Fruit fly (Drosophila melanogaster) whole organism, embryonic: ENCODE measurements around the gene mol.

Experiments
- Abd-B ChIP-seq: fragments of 200-800 bp; sonication (Bioruptor generic); optimal IDR thresholded peaks from 2 replicates; lab custom pipeline; 2018; ENCODE audit warnings: missing biosample characterization, mild to moderate bottlenecking, missing genetic modification characterization, moderate library complexity
- Bgb ChIP-seq: fragments of 200-800 bp; sonication (Bioruptor generic); IDR thresholded peaks from 2 replicates; pipeline ENCODE4 v1.3.6; 2022; ENCODE audit warnings: missing biosample characterization, missing genetic modification characterization; ENCODE audit not compliant: partially characterized antibody
- CG10654 ChIP-seq: fragments of 200-800 bp; sonication (Bioruptor generic); optimal IDR thresholded peaks from 2 replicates; lab custom pipeline; 2016; ENCODE audit warnings: missing biosample characterization, missing genetic modification characterization
- CG13287 ChIP-seq: fragments of 200-800 bp; sonication (Bioruptor generic); IDR thresholded peaks from 2 replicates; pipeline ENCODE4 v1.3.6; 2022; ENCODE audit warnings: missing biosample characterization, missing genetic modification characterization; ENCODE audit not compliant: partially characterized antibody
- CG13894 ChIP-seq: fragments of 200-800 bp; sonication (Bioruptor generic); optimal IDR thresholded peaks from 3 replicates; lab custom pipeline; 2018; ENCODE audit warnings: missing biosample characterization, mild to moderate bottlenecking, missing genetic modification characterization, moderate library complexity
- CG15601 ChIP-seq: fragments of 200-800 bp; sonication (Bioruptor generic); optimal IDR thresholded peaks from 3 replicates; lab custom pipeline; 2019; ENCODE audit warnings: missing biosample characterization, mild to moderate bottlenecking, missing genetic modification characterization, moderate library complexity
- CG1603 ChIP-seq: fragments of 200-800 bp; sonication (Bioruptor generic); optimal IDR thresholded peaks from 2 replicates; lab custom pipeline; 2019; ENCODE audit warnings: missing biosample characterization, mild to moderate bottlenecking, missing genetic modification characterization, moderate library complexity
- CG16813 ChIP-seq: fragments of 200-800 bp; sonication (Bioruptor generic); IDR thresholded peaks from 3 replicates; pipeline ENCODE4 v1.3.6; 2022; ENCODE audit warnings: missing biosample characterization, missing genetic modification characterization; ENCODE audit not compliant: partially characterized antibody
- CG2120 ChIP-seq: fragments of 200-800 bp; sonication (Bioruptor generic); optimal IDR thresholded peaks from 3 replicates; lab custom pipeline; 2016; ENCODE audit warnings: missing biosample characterization, missing genetic modification characterization
- CG32532 ChIP-seq: fragments of 200-800 bp; sonication (Bioruptor generic); IDR thresholded peaks from 2 replicates; pipeline ENCODE4 v1.3.6; 2022; ENCODE audit warnings: missing biosample characterization, missing genetic modification characterization
- CG33557 ChIP-seq: fragments of 200-800 bp; sonication (Bioruptor generic); optimal IDR thresholded peaks from 2 replicates; lab custom pipeline; 2019; ENCODE audit warnings: missing biosample characterization, mild to moderate bottlenecking, missing genetic modification characterization, moderate library complexity
- CG6765 ChIP-seq: fragments of 200-800 bp; sonication (Bioruptor generic); optimal IDR thresholded peaks from 3 replicates; lab custom pipeline; 2017; ENCODE audit warnings: missing biosample characterization, mild to moderate bottlenecking, missing genetic modification characterization
- CG8290 ChIP-seq, 3 experiments: fragments of 200-800 bp; sonication (Bioruptor generic); optimal IDR thresholded peaks; 2 replicates each; lab custom pipeline; 2016 to 2019; ENCODE audit warnings: missing biosample characterization in 3 of 3, missing genetic modification characterization in 3 of 3, mild to moderate bottlenecking in 2 of 3, moderate library complexity in 1 of 3
- CG8359 ChIP-seq: fragments of 200-800 bp; sonication (Bioruptor generic); optimal IDR thresholded peaks from 2 replicates; lab custom pipeline; 2017; ENCODE audit warnings: missing biosample characterization, mild to moderate bottlenecking, missing genetic modification characterization, borderline replicate concordance
- CG9817 ChIP-seq: fragments of 200-800 bp; sonication (Bioruptor generic); optimal IDR thresholded peaks from 2 replicates; lab custom pipeline; 2018; ENCODE audit warnings: missing biosample characterization, mild to moderate bottlenecking, missing genetic modification characterization, moderate library complexity
- CTCF ChIP-seq: fragments of 200-800 bp; sonication (Bioruptor generic); optimal IDR thresholded peaks from 2 replicates; lab custom pipeline; 2017; ENCODE audit warnings: missing biosample characterization, mild to moderate bottlenecking, missing genetic modification characterization, moderate library complexity
- Chrac-16 ChIP-seq: fragments of 200-800 bp; sonication (Bioruptor generic); optimal IDR thresholded peaks from 3 replicates; lab custom pipeline; 2016; ENCODE audit warnings: missing biosample characterization, missing genetic modification characterization
- D19B ChIP-seq: fragments of 200-800 bp; sonication (Bioruptor generic); optimal IDR thresholded peaks from 2 replicates; lab custom pipeline; 2017; ENCODE audit warnings: missing biosample characterization, mild to moderate bottlenecking, missing genetic modification characterization
- Dad ChIP-seq: fragments of 200-800 bp; sonication (Bioruptor generic); optimal IDR thresholded peaks from 3 replicates; lab custom pipeline; 2016; ENCODE audit warnings: missing biosample characterization, missing genetic modification characterization
- Deaf1 ChIP-seq: fragments of 200-800 bp; optimal IDR thresholded peaks from 3 replicates; lab custom pipeline; 2019; ENCODE audit warnings: missing biosample characterization, mild to moderate bottlenecking, missing genetic modification characterization, moderate library complexity
- Dek ChIP-seq: fragments of 200-800 bp; sonication (Bioruptor generic); optimal IDR thresholded peaks from 3 replicates; lab custom pipeline; 2019; ENCODE audit warnings: missing biosample characterization, mild to moderate bottlenecking, missing genetic modification characterization, moderate library complexity
- Dref ChIP-seq: fragments of 200-800 bp; sonication (Bioruptor generic); IDR thresholded peaks from 2 replicates; pipeline ENCODE4 v1.3.6; 2022; ENCODE audit warnings: missing biosample characterization, missing genetic modification characterization
- Hmr ChIP-seq: fragments of 200-800 bp; sonication (Bioruptor generic); optimal IDR thresholded peaks from 3 replicates; lab custom pipeline; 2017; ENCODE audit warnings: mild to moderate bottlenecking, missing biosample characterization, missing genetic modification reagents, missing genetic modification characterization
- Hr51 ChIP-seq, 2 experiments: fragments of 200-800 bp; sonication (Bioruptor generic); optimal IDR thresholded peaks; 2 replicates in 1 of 2; 3 replicates in 1 of 2; lab custom pipeline; 2016 to 2018; ENCODE audit warnings: missing biosample characterization in 2 of 2, missing genetic modification characterization in 2 of 2, mild to moderate bottlenecking in 1 of 2, moderate library complexity in 1 of 2
- Jarid2 ChIP-seq: fragments of 200-800 bp; sonication (Bioruptor generic); optimal IDR thresholded peaks from 3 replicates; lab custom pipeline; 2017; ENCODE audit warnings: mild to moderate bottlenecking, missing biosample characterization, missing genetic modification reagents, missing genetic modification characterization
- MBD-R2 ChIP-seq: fragments of 200-800 bp; sonication (Bioruptor generic); IDR thresholded peaks from 2 replicates; pipeline ENCODE4 v1.3.6; 2022; ENCODE audit warnings: missing biosample characterization, missing genetic modification characterization
- MESR4 ChIP-seq: fragments of 200-800 bp; sonication (Bioruptor generic); optimal IDR thresholded peaks from 2 replicates; lab custom pipeline; 2018; ENCODE audit warnings: missing biosample characterization, mild to moderate bottlenecking, missing genetic modification characterization, moderate library complexity
- Nf-YC ChIP-seq: fragments of 200-800 bp; optimal IDR thresholded peaks from 3 replicates; lab custom pipeline; 2019; ENCODE audit warnings: missing biosample characterization, mild to moderate bottlenecking, missing genetic modification characterization, moderate library complexity
- Taf1 ChIP-seq: fragments of 200-800 bp; sonication (Bioruptor generic); IDR thresholded peaks from 2 replicates; pipeline ENCODE4 v1.3.6; 2022; ENCODE audit warnings: missing biosample characterization, missing genetic modification characterization
- abd-A ChIP-seq: fragments of 200-800 bp; sonication (Bioruptor generic); optimal IDR thresholded peaks from 3 replicates; lab custom pipeline; 2019; ENCODE audit warnings: missing biosample characterization, mild to moderate bottlenecking, missing genetic modification characterization, moderate library complexity
- amos ChIP-seq: fragments of 200-800 bp; sonication (Bioruptor generic); IDR thresholded peaks from 2 replicates; pipeline ENCODE4 v1.3.6; 2022; ENCODE audit warnings: missing biosample characterization, missing genetic modification characterization; ENCODE audit not compliant: partially characterized antibody
- chinmo ChIP-seq: fragments of 200-800 bp; sonication (Bioruptor generic); IDR thresholded peaks from 4 replicates; pipeline ENCODE4 v1.3.6; 2022; ENCODE audit warnings: missing biosample characterization, missing genetic modification characterization; ENCODE audit not compliant: partially characterized antibody
- chm ChIP-seq: fragments of 200-800 bp; sonication (Bioruptor generic); IDR thresholded peaks from 2 replicates; pipeline ENCODE4 v1.3.6; 2022; ENCODE audit warnings: missing biosample characterization, missing genetic modification characterization
- crol ChIP-seq: fragments of 200-800 bp; sonication (Bioruptor generic); IDR thresholded peaks from 2 replicates; pipeline ENCODE4 v1.3.6; 2022; ENCODE audit warnings: missing biosample characterization, missing genetic modification characterization
- crp ChIP-seq, 2 experiments: fragments of 200-800 bp; sonication (Bioruptor generic); optimal IDR thresholded peaks; 2 replicates in 1 of 2; 3 replicates in 1 of 2; lab custom pipeline; 2017; ENCODE audit warnings: missing biosample characterization in 2 of 2, missing genetic modification characterization in 2 of 2, mild to moderate bottlenecking in 1 of 2, moderate library complexity in 1 of 2
- knrl ChIP-seq: fragments of 200-800 bp; sonication (Bioruptor generic); IDR thresholded peaks from 3 replicates; pipeline ENCODE4 v1.3.6; 2022; ENCODE audit warnings: missing biosample characterization, missing genetic modification characterization; ENCODE audit not compliant: partially characterized antibody
- pita ChIP-seq: fragments of 200-800 bp; sonication (Bioruptor generic); optimal IDR thresholded peaks from 2 replicates; lab custom pipeline; 2017; ENCODE audit warnings: missing biosample characterization, mild to moderate bottlenecking, missing genetic modification characterization
- ranshi ChIP-seq: fragments of 200-800 bp; sonication (Bioruptor generic); IDR thresholded peaks from 2 replicates; pipeline ENCODE4 v1.3.6; 2022; ENCODE audit warnings: missing biosample characterization, missing genetic modification characterization
- row ChIP-seq: fragments of 200-800 bp; sonication (Bioruptor generic); IDR thresholded peaks from 3 replicates; pipeline ENCODE4 v1.3.6; 2022; ENCODE audit warnings: missing biosample characterization, missing genetic modification characterization
- sd ChIP-seq: fragments of 200-800 bp; sonication (Bioruptor generic); optimal IDR thresholded peaks from 3 replicates; lab custom pipeline; 2018; ENCODE audit warnings: missing biosample characterization, mild to moderate bottlenecking, missing genetic modification characterization, moderate library complexity
- sqz ChIP-seq: fragments of 200-800 bp; sonication (Bioruptor generic); optimal IDR thresholded peaks from 3 replicates; lab custom pipeline; 2018; ENCODE audit warnings: missing biosample characterization, mild to moderate bottlenecking, missing genetic modification characterization
- ssp ChIP-seq: fragments of 200-800 bp; sonication (Bioruptor generic); IDR thresholded peaks from 2 replicates; pipeline ENCODE4 v1.3.6; 2022; ENCODE audit warnings: missing biosample characterization, missing genetic modification characterization
- stwl ChIP-seq: fragments of 200-800 bp; sonication (Bioruptor generic); optimal IDR thresholded peaks from 3 replicates; lab custom pipeline; 2018; ENCODE audit warnings: missing biosample characterization, mild to moderate bottlenecking, missing genetic modification characterization, moderate library complexity
- unc-4 ChIP-seq: fragments of 200-800 bp; sonication (Bioruptor generic); IDR thresholded peaks from 2 replicates; pipeline ENCODE4 v1.3.6; 2022; ENCODE audit warnings: missing biosample characterization, missing genetic modification characterization; ENCODE audit not compliant: partially characterized antibody

Gene mol

dm6 chr2L:14992889-14993288, 4.5 kb downstream of the mol start:
- TF ChIP-seq sd (peak; percentile 24), MBD-R2 (GFP tag; lab: Robert Waterston, UW) (no peak), CG10654 (GFP tag; lab: Kevin White, UChicago) (no peak), CG2120 (GFP tag; lab: Kevin White, UChicago) (peak; percentile 29), CG8359 (GFP tag; lab: Kevin White, UChicago) (no peak), chinmo (GFP tag; lab: Robert Waterston, UW) (peak; percentile 78; the same call in 2 of the 4 replicates), Abd-B (GFP tag; lab: Kevin White, UChicago) (no peak), abd-A (tag; lab: Kevin White, UChicago) (peak; percentile 77), crol (no peak), D19B (GFP tag; lab: Kevin White, UChicago) (no peak), row (GFP tag; lab: Robert Waterston, UW) (no peak), ssp (GFP tag; lab: Robert Waterston, UW) (no peak), CG13894 (tag; lab: Kevin White, UChicago) (peak; percentile 57), Taf1 (GFP tag; lab: Robert Waterston, UW) (no peak)
- TF ChIP-seq, all 482 proteins: peak for 5

- TF ChIP-seq CG33557 (GFP tag; lab: Kevin White, UChicago) (no peak), CG16813 (peak; percentile 39; the same call in 2 of the 3 replicates), pita (GFP tag; lab: Kevin White, UChicago) (peak; percentile 25), amos (GFP tag; lab: Robert Waterston, UW) (peak; percentile 55), CG15601 (tag; lab: Kevin White, UChicago) (peak; percentile 54), Hr51 (GFP tag; optimal IDR thresholded peaks at IDR 0.05; lab: Kevin White, UChicago) (peak in 1 of 2 experiments; percentile 69), CTCF (GFP tag; lab: Kevin White, UChicago) (peak; percentile 66), Dek (tag; lab: Kevin White, UChicago) (no peak), stwl (tag; lab: Kevin White, UChicago) (peak; percentile 77), CG13287 (GFP tag; lab: Robert Waterston, UW) (peak; percentile 7; the same call in 1 of the 2 replicates), CG9817 (tag; lab: Kevin White, UChicago) (no peak), Bgb (GFP tag; lab: Robert Waterston, UW) (peak; percentile 55), sqz (GFP tag; lab: Kevin White, UChicago) (no peak), CG1603 (tag; lab: Kevin White, UChicago) (no peak)
Measured at dm6 chr2L:14972836-14973235, 24.5 kb downstream of the mol start.

dm6 chr2L:14972133-14972532, 25.2 kb downstream of the mol start, which contains the start of gene side-II:
Gene side-II (minus strand): TSS chr2L:14972300.
- TF ChIP-seq crol (peak; percentile 81), chm (GFP tag; lab: Robert Waterston, UW) (0 out of 2 replicates have a peak, but pooled peaks have one; percentile 28), crp (GFP tag; optimal IDR thresholded peaks at IDR 0.05; lab: Kevin White, UChicago) (no peak), knrl (GFP tag; lab: Robert Waterston, UW) (0 out of 3 replicates have a peak, but pooled peaks have one; percentile 19), Dad (GFP tag; lab: Kevin White, UChicago) (no peak), Dref (0 out of 2 replicates have a peak, but pooled peaks have one; percentile 24), abd-A (tag; lab: Kevin White, UChicago) (peak; percentile 52), unc-4 (no peak), Chrac-16 (no peak), CG8290 (GFP tag; optimal IDR thresholded peaks at IDR 0.05; lab: Kevin White, UChicago) (no peak), CG8290 (tag; optimal IDR thresholded peaks at IDR 0.05; lab: Kevin White, UChicago) (peak in 1 of 2 experiments; percentile 20), CG13894 (tag; lab: Kevin White, UChicago) (peak; percentile 49), ranshi (GFP tag; lab: Robert Waterston, UW) (peak; percentile 28; the same call in 1 of the 2 replicates), CG6765 (GFP tag; lab: Kevin White, UChicago) (peak; percentile 5), Hmr (GFP tag; lab: Kevin White, UChicago) (peak; percentile 22), Nf-YC (tag; lab: Kevin White, UChicago) (peak; percentile 28), Jarid2 (GFP tag; lab: Kevin White, UChicago) (peak; percentile 38), Bgb (GFP tag; lab: Robert Waterston, UW) (peak; percentile 24; the same call in 1 of the 2 replicates), CG32532 (peak; percentile 62; the same call in 1 of the 2 replicates), Deaf1 (tag; lab: Kevin White, UChicago) (peak; percentile 99), MESR4 (GFP tag; lab: Kevin White, UChicago) (no peak)
